Worm (Caenorhabditis elegans) whole organism, L2 larva: Measurements from ENCODE around the gene dyf-11.

ENCODE experiments used
- C34F6.9 ChIP-seq: fragments of 150-350 bp; optimal IDR thresholded peaks from 2 replicates; lab custom pipeline; 2014; ENCODE audit warnings: missing biosample characterization, missing genetic modification characterization
- F13H6.1 ChIP-seq: sonication (generic microtip); optimal IDR thresholded peaks from 2 replicates; lab custom pipeline; 2016; ENCODE audit warnings: missing genetic modification characterization, missing compliant biosample characterization
- R02D3.7 ChIP-seq: fragments of 150-350 bp; optimal IDR thresholded peaks from 2 replicates; lab custom pipeline; 2014; ENCODE audit warnings: missing biosample characterization, missing genetic modification characterization
- Y55F3AM.14 ChIP-seq: fragments of 200-800 bp; sonication (Bioruptor generic); optimal IDR thresholded peaks from 2 replicates; lab custom pipeline; 2018; ENCODE audit warnings: mild to moderate bottlenecking, missing genetic modification characterization, missing compliant biosample characterization
- ZK546.5 ChIP-seq: sonication (generic microtip); optimal IDR thresholded peaks from 2 replicates; lab custom pipeline; 2017; ENCODE audit warnings: missing biosample characterization, missing genetic modification characterization
- aly-2 ChIP-seq: fragments of 150-350 bp; optimal IDR thresholded peaks from 2 replicates; lab custom pipeline; 2014; ENCODE audit warnings: missing biosample characterization, missing genetic modification characterization
- blmp-1 ChIP-seq: sonication (generic microtip); optimal IDR thresholded peaks from 2 replicates; lab custom pipeline; 2017; ENCODE audit warnings: missing genetic modification characterization, mild to moderate bottlenecking, missing compliant biosample characterization, antibody characterized with exemption, moderate library complexity; ENCODE audit not compliant: insufficient read depth
- ceh-16 ChIP-seq: fragments of 150-350 bp; optimal IDR thresholded peaks from 2 replicates; lab custom pipeline; 2014; ENCODE audit warnings: missing biosample characterization, missing genetic modification characterization
- ceh-82 ChIP-seq: fragments of 150-350 bp; optimal IDR thresholded peaks from 2 replicates; lab custom pipeline; 2014; ENCODE audit warnings: missing biosample characterization, missing genetic modification characterization
- crh-2 ChIP-seq: sonication (generic microtip); optimal IDR thresholded peaks from 2 replicates; lab custom pipeline; 2017; ENCODE audit warnings: missing biosample characterization, missing genetic modification characterization
- dmd-4 ChIP-seq: sonication (generic microtip); optimal IDR thresholded peaks from 2 replicates; lab custom pipeline; 2017; ENCODE audit warnings: missing biosample characterization, missing genetic modification characterization
- egl-27 ChIP-seq: sonication (generic microtip); optimal IDR thresholded peaks from 3 replicates; lab custom pipeline; 2017; ENCODE audit warnings: missing biosample characterization, missing genetic modification reagents, missing genetic modification characterization
- elt-3 ChIP-seq: sonication (generic microtip); optimal IDR thresholded peaks from 2 replicates; lab custom pipeline; 2017; ENCODE audit warnings: missing biosample characterization, missing genetic modification characterization
- fos-1 ChIP-seq: fragments of 150-350 bp; optimal IDR thresholded peaks from 2 replicates; lab custom pipeline; 2014; ENCODE audit warnings: missing biosample characterization, missing genetic modification characterization
- gmeb-1 ChIP-seq: fragments of 150-350 bp; optimal IDR thresholded peaks from 2 replicates; lab custom pipeline; 2014; ENCODE audit warnings: missing biosample characterization, missing genetic modification characterization
- lin-11 ChIP-seq: fragments of 150-350 bp; sonication (generic microtip); optimal IDR thresholded peaks from 2 replicates; lab custom pipeline; 2014; ENCODE audit warnings: missing biosample characterization, missing genetic modification characterization, inconsistent platforms, mixed read lengths
- lin-13 ChIP-seq: fragments of 150-350 bp; optimal IDR thresholded peaks from 2 replicates; lab custom pipeline; 2014; ENCODE audit warnings: missing biosample characterization, missing genetic modification reagents, missing genetic modification characterization
- lin-39 ChIP-seq: fragments of 150-350 bp; optimal IDR thresholded peaks from 2 replicates; lab custom pipeline; 2014; ENCODE audit warnings: missing biosample characterization, missing genetic modification reagents, missing genetic modification characterization
- lsy-2 ChIP-seq, 2 experiments: fragments of 150-350 bp in 1 of 2; sonication (generic microtip) in 1 of 2; optimal IDR thresholded peaks; 2 replicates each; lab custom pipeline; 2014 to 2017; ENCODE audit warnings: missing biosample characterization in 2 of 2, missing genetic modification characterization in 2 of 2
- mab-5 ChIP-seq: fragments of 150-350 bp; optimal IDR thresholded peaks from 2 replicates; lab custom pipeline; 2014; ENCODE audit warnings: missing biosample characterization, missing genetic modification characterization
- mdl-1 ChIP-seq, 2 experiments: fragments of 150-350 bp in 1 of 2; sonication (generic microtip) in 1 of 2; optimal IDR thresholded peaks; 2 replicates each; lab custom pipeline; 2017; ENCODE audit warnings: missing biosample characterization in 2 of 2, missing genetic modification characterization in 2 of 2
- nhr-10 ChIP-seq: sonication (generic microtip); optimal IDR thresholded peaks from 2 replicates; lab custom pipeline; 2017; ENCODE audit warnings: missing biosample characterization, missing genetic modification characterization
- nhr-11 ChIP-seq: fragments of 150-350 bp; optimal IDR thresholded peaks from 2 replicates; lab custom pipeline; 2014; ENCODE audit warnings: missing biosample characterization, missing genetic modification characterization
- nhr-129 ChIP-seq: fragments of 150-350 bp; optimal IDR thresholded peaks from 2 replicates; lab custom pipeline; 2014; ENCODE audit warnings: missing biosample characterization, missing genetic modification characterization
- nhr-21 ChIP-seq: fragments of 150-350 bp; optimal IDR thresholded peaks from 2 replicates; lab custom pipeline; 2014; ENCODE audit warnings: missing biosample characterization, missing genetic modification characterization
- nhr-23 ChIP-seq: fragments of 150-350 bp; optimal IDR thresholded peaks from 2 replicates; lab custom pipeline; 2014; ENCODE audit warnings: missing biosample characterization, missing genetic modification reagents, missing genetic modification characterization
- nhr-237 ChIP-seq: fragments of 150-350 bp; optimal IDR thresholded peaks from 2 replicates; lab custom pipeline; 2014; ENCODE audit warnings: missing biosample characterization, missing genetic modification characterization
- nhr-25 ChIP-seq: fragments of 150-350 bp; sonication (generic microtip); optimal IDR thresholded peaks from 3 replicates; lab custom pipeline; 2014; ENCODE audit warnings: missing biosample characterization, missing genetic modification characterization
- nhr-6 ChIP-seq: fragments of 150-350 bp; optimal IDR thresholded peaks from 2 replicates; lab custom pipeline; 2014; ENCODE audit warnings: missing biosample characterization, missing genetic modification characterization
- nhr-77 ChIP-seq: fragments of 150-350 bp; optimal IDR thresholded peaks from 2 replicates; lab custom pipeline; 2014; ENCODE audit warnings: missing biosample characterization, missing genetic modification characterization
- peb-1 ChIP-seq: fragments of 150-350 bp; optimal IDR thresholded peaks from 2 replicates; lab custom pipeline; 2014; ENCODE audit warnings: missing biosample characterization, missing genetic modification characterization
- sem-4 ChIP-seq: fragments of 150-350 bp; optimal IDR thresholded peaks from 2 replicates; lab custom pipeline; 2014; ENCODE audit warnings: missing biosample characterization, missing genetic modification reagents, missing genetic modification characterization
- skn-1 ChIP-seq: sonication (generic microtip); optimal IDR thresholded peaks from 2 replicates; lab custom pipeline; 2017; ENCODE audit warnings: missing biosample characterization, missing genetic modification characterization
- sma-3 ChIP-seq: sonication (generic microtip); optimal IDR thresholded peaks from 2 replicates; lab custom pipeline; 2016; ENCODE audit warnings: missing genetic modification reagents, missing genetic modification characterization, missing compliant biosample characterization
- snpc-4 ChIP-seq: fragments of 150-350 bp; optimal IDR thresholded peaks from 2 replicates; lab custom pipeline; 2014; ENCODE audit warnings: missing biosample characterization, missing genetic modification characterization
- unc-39 ChIP-seq: fragments of 150-350 bp; optimal IDR thresholded peaks from 2 replicates; lab custom pipeline; 2014; ENCODE audit warnings: missing biosample characterization, missing genetic modification characterization
- unc-55 ChIP-seq: fragments of 150-350 bp; sonication (generic microtip); optimal IDR thresholded peaks from 3 replicates; lab custom pipeline; 2014; ENCODE audit warnings: missing biosample characterization, missing genetic modification reagents, missing genetic modification characterization
- unc-62 ChIP-seq: fragments of 150-350 bp; optimal IDR thresholded peaks from 2 replicates; lab custom pipeline; 2014; ENCODE audit warnings: missing biosample characterization, missing genetic modification reagents, missing genetic modification characterization
- zag-1 ChIP-seq: fragments of 150-350 bp; optimal IDR thresholded peaks from 2 replicates; lab custom pipeline; 2014; ENCODE audit warnings: missing biosample characterization, missing genetic modification characterization
- ztf-1 ChIP-seq: fragments of 200-800 bp; sonication (Bioruptor generic); conservative IDR thresholded peaks from 2 replicates; pipeline ENCODE4 v1.3.6; 2022; ENCODE audit warnings: missing genetic modification characterization, missing compliant biosample characterization
- ztf-11 ChIP-seq: sonication (generic microtip); optimal IDR thresholded peaks from 2 replicates; lab custom pipeline; 2017; ENCODE audit warnings: missing biosample characterization, missing genetic modification characterization
- ztf-4 ChIP-seq: fragments of 150-350 bp; optimal IDR thresholded peaks from 2 replicates; lab custom pipeline; 2014; ENCODE audit warnings: missing biosample characterization, missing genetic modification characterization

The dyf-11 gene

DNA sequence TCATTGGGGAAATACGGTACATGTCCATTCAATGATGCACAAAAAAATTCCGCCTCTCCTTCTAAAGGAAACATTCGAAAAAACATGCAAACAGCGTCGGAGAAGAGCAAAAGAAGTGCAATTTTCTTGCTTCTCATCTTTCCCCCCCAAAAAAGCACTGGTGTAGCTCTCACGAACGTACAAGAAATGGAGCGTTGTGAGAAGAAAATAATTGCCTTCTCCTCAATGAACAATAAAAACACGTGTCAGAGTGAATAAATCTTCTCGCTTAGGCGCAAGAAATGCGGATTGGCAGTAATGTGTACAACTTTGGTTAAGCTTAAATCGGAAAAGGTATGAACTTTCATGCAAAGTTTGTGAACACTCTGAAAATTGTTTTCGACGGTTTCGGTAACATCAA lies 15.2 kb upstream of the dyf-11 start:
- no peak for TF ChIP-seq unc-39 (tag; lab: Kevin White, UChicago)
- no peak for TF ChIP-seq gmeb-1 (tag; lab: Kevin White, UChicago)
- no peak for TF ChIP-seq ceh-16 (tag; lab: Kevin White, UChicago)
- no peak for TF ChIP-seq ztf-4 (tag; lab: Kevin White, UChicago)
- no peak for TF ChIP-seq nhr-10 (tag; lab: Kevin White, UChicago)
- no peak for TF ChIP-seq lsy-2 (tag; optimal IDR thresholded peaks at IDR 0.05; lab: Kevin White, UChicago)
- TF ChIP-seq blmp-1 = no peak
- no peak for TF ChIP-seq ztf-1 (GFP tag; lab: Robert Waterston, UW)
- TF ChIP-seq lin-39 = no peak
- no peak for TF ChIP-seq sma-3 (GFP tag; lab: Kevin White, UChicago)
- TF ChIP-seq nhr-129 (tag; lab: Kevin White, UChicago) = no peak
- TF ChIP-seq egl-27 (tag; lab: Kevin White, UChicago) = no peak
- TF ChIP-seq nhr-23 = no peak
- no peak for TF ChIP-seq nhr-237 (tag; lab: Kevin White, UChicago)
- TF ChIP-seq, all 48 proteins: peak for 0

DNA sequence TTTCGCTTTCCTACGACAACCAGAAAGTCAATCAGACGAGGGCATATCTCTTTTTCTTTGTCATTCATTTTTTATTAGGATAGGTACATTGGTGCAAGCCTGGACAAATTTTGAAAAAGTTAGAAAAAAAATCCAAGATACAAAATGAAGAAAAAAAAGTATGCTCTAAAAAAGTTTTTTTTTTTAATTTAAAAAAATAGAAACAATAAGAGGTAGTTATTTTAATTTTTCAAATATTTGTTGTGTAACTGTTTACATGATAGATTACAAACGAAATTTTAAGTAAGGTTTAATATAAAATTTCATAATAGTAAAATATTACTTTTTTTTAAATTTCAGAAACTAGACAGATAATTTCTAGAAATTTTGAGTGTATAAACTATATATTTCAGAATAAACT lies 3.9 kb upstream of the dyf-11 start, which contains the start of gene aex-3:
Gene aex-3, minus strand, starts transcription at position 101 of the 400 bp plus-strand sequence.
- TF ChIP-seq ztf-1 (GFP tag; lab: Robert Waterston, UW) (no peak), peb-1 (no peak), gmeb-1 (tag; lab: Kevin White, UChicago) (no peak), lsy-2 (tag; optimal IDR thresholded peaks at IDR 0.05; lab: Kevin White, UChicago) (no peak), elt-3 (tag; lab: Kevin White, UChicago) (no peak), nhr-129 (tag; lab: Kevin White, UChicago) (no peak)

DNA sequence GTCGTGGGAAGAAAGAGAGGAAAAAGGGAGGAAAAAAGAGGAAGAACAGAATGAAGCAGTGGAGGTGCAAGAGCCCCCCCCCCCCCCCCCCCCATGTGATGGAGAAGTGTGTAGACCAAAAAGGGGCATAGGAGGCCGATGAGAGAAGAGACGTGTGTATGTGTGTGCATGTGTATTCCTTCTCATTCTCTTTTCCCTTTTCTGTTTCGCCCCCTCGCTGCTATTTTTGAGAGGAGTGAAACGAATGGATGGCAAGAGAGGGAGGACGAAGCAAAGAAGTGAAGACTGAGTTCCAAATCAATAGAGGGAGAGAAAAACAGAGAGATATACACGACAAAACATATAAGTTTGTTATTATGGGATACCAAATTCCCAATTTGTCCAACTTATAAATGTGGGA lies 3.0 kb upstream of the dyf-11 start:
- TF ChIP-seq lsy-2 (tag; optimal IDR thresholded peaks at IDR 0.05; lab: Kevin White, UChicago) = peak in 1 of 2 experiments; percentile 34
- no peak for TF ChIP-seq F13H6.1 (tag; lab: Kevin White, UChicago)
- TF ChIP-seq nhr-129 (tag; lab: Kevin White, UChicago) = peak; percentile 57
- TF ChIP-seq aly-2 (tag; lab: Kevin White, UChicago) = no peak
- TF ChIP-seq zag-1 = peak; percentile 54
- peak; percentile 61 for TF ChIP-seq crh-2
- TF ChIP-seq snpc-4 (tag; lab: Kevin White, UChicago) = no peak
- no peak for TF ChIP-seq peb-1
- no peak for TF ChIP-seq sem-4 (tag; lab: Kevin White, UChicago)
- no peak for TF ChIP-seq nhr-6 (tag; lab: Kevin White, UChicago)
- TF ChIP-seq nhr-23 = no peak
- peak in 1 of 2 experiments; percentile 30 for TF ChIP-seq mdl-1 (tag; optimal IDR thresholded peaks at IDR 0.05; lab: Kevin White, UChicago)
- no peak for TF ChIP-seq unc-62 (GFP tag; lab: Kevin White, UChicago)
- peak; percentile 24 for TF ChIP-seq Y55F3AM.14 (GFP tag; lab: Kevin White, UChicago)
- no peak for TF ChIP-seq ceh-16 (tag; lab: Kevin White, UChicago)
- no peak for TF ChIP-seq skn-1 (tag; lab: Kevin White, UChicago)
- peak; percentile 76 for TF ChIP-seq unc-55 (GFP tag; lab: Kevin White, UChicago)
- no peak for TF ChIP-seq nhr-25 (tag; lab: Kevin White, UChicago)
- no peak for TF ChIP-seq unc-39 (tag; lab: Kevin White, UChicago)
- peak; percentile 44 for TF ChIP-seq C34F6.9 (tag; lab: Kevin White, UChicago)

DNA sequence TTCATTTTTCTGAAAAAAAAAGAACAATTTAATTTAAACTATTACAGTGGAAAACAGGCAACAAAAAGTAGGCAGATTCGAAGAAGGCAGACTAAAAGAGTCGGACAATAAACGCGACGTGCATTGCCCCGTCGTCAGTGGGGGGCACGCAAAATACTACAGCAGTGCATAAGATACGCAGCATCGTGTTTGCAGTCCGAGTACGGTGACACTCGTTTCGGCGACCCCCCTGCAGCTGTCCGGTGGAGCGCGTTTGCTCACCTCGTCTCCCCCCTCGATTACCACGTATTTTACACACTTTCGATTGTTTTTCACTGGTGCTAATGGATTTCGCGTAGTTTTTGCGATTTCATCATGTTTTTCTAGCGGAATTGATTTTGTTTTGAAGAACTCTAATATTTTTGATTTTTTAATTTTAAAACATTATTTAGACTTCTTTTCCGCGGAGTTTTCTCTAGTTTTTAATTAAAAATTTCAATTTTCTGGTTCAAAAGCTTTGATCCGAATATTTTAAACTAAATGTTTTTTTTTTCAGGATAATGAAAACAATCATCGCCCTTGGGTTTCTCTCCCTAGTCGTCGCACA lies 4.6 kb downstream of the dyf-11 start, which contains the start of the genes trap-2 and ile-2:
Gene trap-2, minus strand, starts transcription at position 9 of the 586 bp plus-strand sequence.
Gene ile-2, plus strand, starts transcription at position 536 of the 586 bp plus-strand sequence.
- TF ChIP-seq fos-1 (tag; lab: Kevin White, UChicago) (peak; percentile 97), lin-11 (tag; lab: Kevin White, UChicago) (peak; percentile 87), F13H6.1 (tag; lab: Kevin White, UChicago) (peak; percentile 91), aly-2 (tag; lab: Kevin White, UChicago) (no peak), ztf-11 (tag; lab: Kevin White, UChicago) (no peak), nhr-6 (tag; lab: Kevin White, UChicago) (peak; percentile 82), skn-1 (tag; lab: Kevin White, UChicago) (no peak), R02D3.7 (no peak), snpc-4 (tag; lab: Kevin White, UChicago) (peak; percentile 82), nhr-11 (tag; lab: Kevin White, UChicago) (peak; percentile 2), sma-3 (GFP tag; lab: Kevin White, UChicago) (peak; percentile 92), elt-3 (tag; lab: Kevin White, UChicago) (no peak), nhr-129 (tag; lab: Kevin White, UChicago) (peak; percentile 95), lin-13 (GFP tag; lab: Kevin White, UChicago) (peak; percentile 90), blmp-1 (peak; percentile 88), ceh-82 (tag; lab: Kevin White, UChicago) (peak; percentile 32), nhr-77 (tag; lab: Kevin White, UChicago) (peak; percentile 81), C34F6.9 (tag; lab: Kevin White, UChicago) (peak; percentile 95), mab-5 (tag; lab: Kevin White, UChicago) (peak; percentile 91), sem-4 (tag; lab: Kevin White, UChicago) (peak; percentile 83), ztf-4 (tag; lab: Kevin White, UChicago) (peak; percentile 62), egl-27 (tag; lab: Kevin White, UChicago) (peak; percentile 38), crh-2 (peak; percentile 97), nhr-21 (tag; lab: Kevin White, UChicago) (peak; percentile 90), ceh-16 (tag; lab: Kevin White, UChicago) (peak; percentile 78), mdl-1 (tag; optimal IDR thresholded peaks at IDR 0.05; lab: Kevin White, UChicago) (peak; percentile 39 to 64), dmd-4 (tag; lab: Kevin White, UChicago) (no peak), peb-1 (peak; percentile 17), Y55F3AM.14 (GFP tag; lab: Kevin White, UChicago) (peak; percentile 26), ZK546.5 (tag; lab: Kevin White, UChicago) (peak; percentile 33), gmeb-1 (tag; lab: Kevin White, UChicago) (peak; percentile 72), lsy-2 (tag; optimal IDR thresholded peaks at IDR 0.05; lab: Kevin White, UChicago) (peak; percentile 91 to 98), lin-39 (no peak), unc-55 (GFP tag; lab: Kevin White, UChicago) (peak; percentile 95)
